Worm (Caenorhabditis elegans): ENCODE data around the gene best-20.

DNA sequence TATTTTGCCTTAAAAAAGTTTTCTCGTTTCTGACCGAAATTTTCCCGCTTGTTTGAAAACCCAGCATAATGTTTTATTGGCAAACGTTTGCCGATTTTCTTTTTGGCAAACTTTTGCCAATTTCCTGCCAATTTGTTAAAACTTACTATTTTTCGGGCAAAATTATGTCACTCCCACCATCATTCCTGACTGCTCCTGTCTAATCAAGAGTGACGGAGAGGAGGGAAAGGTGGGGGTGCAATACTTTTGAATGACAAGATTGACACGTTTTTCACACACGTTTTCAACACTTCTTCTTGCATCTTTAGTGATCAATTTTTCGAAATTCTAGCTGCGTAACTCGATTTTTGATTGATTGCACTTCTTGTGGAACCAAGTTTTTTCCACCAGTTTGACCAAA, 25.5 kb downstream of the best-20 start:
- TF ChIP-seq pha-4 (tag; optimal IDR thresholded peaks at IDR 0.05), result no peak
- TF ChIP-seq sptf-1 (tag; optimal IDR thresholded peaks at IDR 0.05), result no peak
- TF ChIP-seq tbx-8 (GFP tag; optimal IDR thresholded peaks at IDR 0.05), result no peak
- no peak for TF ChIP-seq nhr-237 (tag; optimal IDR thresholded peaks at IDR 0.05)
- no peak for TF ChIP-seq unc-120 (tag; optimal IDR thresholded peaks at IDR 0.05; ENCODE audit: poor library complexity, severe bottlenecking)
- no peak for TF ChIP-seq ceh-39 (tag; optimal IDR thresholded peaks at IDR 0.05)
- no peak for TF ChIP-seq nhr-28 (tag; optimal IDR thresholded peaks at IDR 0.05)
- peak; percentile 58 for TF ChIP-seq unc-62 (GFP tag; optimal IDR thresholded peaks at IDR 0.05)

Data from whole organism, mixed stage, embryonic.